Worm (Caenorhabditis elegans) whole organism, L2 larva: Measurements from ENCODE around the gene Y41C4A.6.

Source experiments
- ZK546.5 ChIP-seq: sonication (generic microtip); optimal IDR thresholded peaks from 2 replicates; lab custom pipeline; 2017; ENCODE audit warnings: missing biosample characterization, missing genetic modification characterization
- ama-1 ChIP-seq: fragments of 150-350 bp; optimal IDR thresholded peaks from 2 replicates; lab custom pipeline; 2018; ENCODE audit warnings: inconsistent platforms
- lsy-2 ChIP-seq, 2 experiments: fragments of 150-350 bp in 1 of 2; sonication (generic microtip) in 1 of 2; optimal IDR thresholded peaks; 2 replicates each; lab custom pipeline; 2014 to 2017; ENCODE audit warnings: missing biosample characterization in 2 of 2, missing genetic modification characterization in 2 of 2

ce11 chrIII:11730850-11731249 is 34.5 kb downstream of the Y41C4A.6 start:
- TF ChIP-seq ama-1, result no peak
- TF ChIP-seq ZK546.5 (tag; lab: Kevin White, UChicago), result no peak
- TF ChIP-seq lsy-2 (tag; optimal IDR thresholded peaks at IDR 0.05; lab: Kevin White, UChicago), result no peak
